Worm (Caenorhabditis elegans) whole organism, late embryonic: ENCODE measurements around the gene sri-42.

Experiments
- F13H6.1 ChIP-seq: sonication (generic microtip); optimal IDR thresholded peaks from 2 replicates; lab custom pipeline; 2016; ENCODE audit warnings: missing genetic modification characterization, missing compliant biosample characterization
- ceh-9 ChIP-seq: sonication (generic microtip); optimal IDR thresholded peaks from 2 replicates; lab custom pipeline; 2016; ENCODE audit warnings: mild to moderate bottlenecking, missing genetic modification characterization, inconsistent platforms, missing compliant biosample characterization
- dmd-4 ChIP-seq: sonication (generic microtip); optimal IDR thresholded peaks from 2 replicates; lab custom pipeline; 2016; ENCODE audit warnings: borderline replicate concordance, missing genetic modification characterization, missing compliant biosample characterization
- elt-2 ChIP-seq: sonication (generic microtip); optimal IDR thresholded peaks from 2 replicates; lab custom pipeline; 2016; ENCODE audit warnings: missing genetic modification reagents, missing genetic modification characterization, missing compliant biosample characterization
- elt-4 ChIP-seq: sonication (generic microtip); optimal IDR thresholded peaks from 2 replicates; lab custom pipeline; 2016; ENCODE audit warnings: missing genetic modification characterization, missing compliant biosample characterization
- fkh-6 ChIP-seq: sonication (generic microtip); optimal IDR thresholded peaks from 2 replicates; lab custom pipeline; 2016; ENCODE audit warnings: missing genetic modification characterization, missing compliant biosample characterization
- gmeb-2 ChIP-seq: sonication (generic microtip); optimal IDR thresholded peaks from 2 replicates; lab custom pipeline; 2016; ENCODE audit warnings: missing genetic modification characterization, inconsistent platforms, missing compliant biosample characterization
- madf-2 ChIP-seq: sonication (generic microtip); optimal IDR thresholded peaks from 2 replicates; lab custom pipeline; 2017; ENCODE audit warnings: missing genetic modification characterization, missing compliant biosample characterization
- nfya-1 ChIP-seq: sonication (generic microtip); optimal IDR thresholded peaks from 2 replicates; lab custom pipeline; 2017; ENCODE audit warnings: missing genetic modification characterization, mild to moderate bottlenecking, missing compliant biosample characterization, antibody characterized with exemption, moderate library complexity
- odd-2 ChIP-seq: sonication (generic microtip); optimal IDR thresholded peaks from 2 replicates; lab custom pipeline; 2017; ENCODE audit warnings: antibody characterized with exemption, mild to moderate bottlenecking, missing genetic modification characterization, missing compliant biosample characterization
- sox-4 ChIP-seq: sonication (generic microtip); optimal IDR thresholded peaks from 2 replicates; lab custom pipeline; 2017; ENCODE audit warnings: mild to moderate bottlenecking, missing genetic modification characterization, inconsistent platforms, missing compliant biosample characterization
- tbx-2 ChIP-seq: sonication (generic microtip); optimal IDR thresholded peaks from 2 replicates; lab custom pipeline; 2016; ENCODE audit warnings: missing genetic modification characterization, missing compliant biosample characterization

DNA sequence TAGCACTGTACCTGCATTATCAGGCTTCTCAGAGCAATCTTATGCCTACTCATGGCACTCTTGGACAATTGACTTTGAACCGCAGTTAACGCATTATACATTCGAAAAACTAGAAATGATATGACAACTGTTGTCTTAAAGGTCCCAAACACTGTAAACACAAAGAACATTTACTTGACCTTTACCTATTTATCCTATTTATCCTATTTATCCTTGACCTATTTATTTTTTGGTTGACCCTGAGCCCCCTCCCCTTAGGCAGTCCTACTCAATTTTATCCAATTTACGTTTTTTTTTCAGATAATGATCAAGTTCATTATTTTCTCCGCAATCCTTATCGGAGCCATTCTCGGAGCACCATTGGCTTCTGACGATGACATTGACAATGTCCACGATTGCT is 8.9 kb upstream of the sri-42 start, which contains the start of the genes T10D4.14 and T10D4.19:
- TF ChIP-seq elt-2 (tag; lab: Kevin White, UChicago) (no peak), fkh-6 (tag; lab: Kevin White, UChicago) (no peak), gmeb-2 (tag; lab: Kevin White, UChicago) (no peak), F13H6.1 (tag; lab: Kevin White, UChicago) (no peak), nfya-1 (tag; lab: Kevin White, UChicago) (no peak), ceh-9 (no peak), dmd-4 (tag; lab: Kevin White, UChicago) (no peak), madf-2 (tag; lab: Kevin White, UChicago) (no peak), sox-4 (tag; lab: Kevin White, UChicago) (no peak), odd-2 (tag; lab: Kevin White, UChicago) (no peak), elt-4 (tag; lab: Kevin White, UChicago) (no peak), tbx-2 (tag; lab: Kevin White, UChicago) (no peak)
